ENCODE assay signal across 6 fruit fly cellular contexts in genomic region chr2L:8001694-8002627, dm6.
TF ChIP-seq lines count a peak whose summit lies in the region.

No protein-coding gene starts in this region.

- peak; percentile 48 for TF ChIP-seq CTCF in whole organism, embryonic (GFP tag; optimal IDR thresholded peaks at IDR 0.05; lab: Kevin White, UChicago)

TF ChIP-seq in whole organism, 6 proteins besides CTCF, POLR2A, EP300 and RAD21:
- TF ChIP-seq usp (GFP tag; optimal IDR thresholded peaks at IDR 0.05; lab: Kevin White, UChicago) (no peak), psq (optimal IDR thresholded peaks at IDR 0.05; lab: Kevin White, UChicago) (no peak), CG8478 (optimal IDR thresholded peaks at IDR 0.05; lab: Kevin White, UChicago) (no peak), Dll (optimal IDR thresholded peaks at IDR 0.05; lab: Kevin White, UChicago) (no peak), EcR (GFP tag; optimal IDR thresholded peaks at IDR 0.05; lab: Kevin White, UChicago) (peak in 1 of 2 experiments; percentile 13), pan (optimal IDR thresholded peaks at IDR 0.05; lab: Kevin White, UChicago) (peak; percentile 41)

TF ChIP-seq in whole organism, adult, 20 proteins besides CTCF, POLR2A, EP300 and RAD21:
- TF ChIP-seq kay (GFP tag; lab: Kevin White, UChicago; ENCODE audit: borderline replicate concordance) (peak; percentile 77), CG7045 (GFP tag; optimal IDR thresholded peaks at IDR 0.05; lab: Kevin White, UChicago) (no peak), pad (GFP tag; optimal IDR thresholded peaks at IDR 0.05; lab: Kevin White, UChicago) (peak; percentile 19), Mnt (GFP tag; optimal IDR thresholded peaks at IDR 0.05; lab: Kevin White, UChicago) (peak; percentile 9), tj (GFP tag; optimal IDR thresholded peaks at IDR 0.05; lab: Kevin White, UChicago) (no peak), CG7101 (tag; optimal IDR thresholded peaks at IDR 0.05; lab: Kevin White, UChicago) (peak; percentile 40), cnc (optimal IDR thresholded peaks at IDR 0.05; lab: Kevin White, UChicago) (no peak), CG14711 (tag; optimal IDR thresholded peaks at IDR 0.05; lab: Kevin White, UChicago) (peak; percentile 48), bab1 (GFP tag; optimal IDR thresholded peaks at IDR 0.05; lab: Kevin White, UChicago) (peak; percentile 24), CG33017 (tag; optimal IDR thresholded peaks at IDR 0.05; lab: Kevin White, UChicago) (peak; percentile 14)

TF ChIP-seq in whole organism, embryonic, 481 proteins besides CTCF, POLR2A, EP300 and RAD21 (continues in another document):
- TF ChIP-seq gem (tag; optimal IDR thresholded peaks at IDR 0.05; lab: Kevin White, UChicago) = peak; percentile 94
- peak; percentile 95 for TF ChIP-seq CG17361 (GFP tag; IDR thresholded peaks at IDR 0.05; lab: Robert Waterston, UW)
- peak; percentile 40; the same call in 1 of the 2 replicates for TF ChIP-seq MBD-R2 (GFP tag; IDR thresholded peaks at IDR 0.05; lab: Robert Waterston, UW)
- TF ChIP-seq Lhr (GFP tag; optimal IDR thresholded peaks at IDR 0.05; lab: Kevin White, UChicago) = peak; percentile 52
- peak; percentile 65 for TF ChIP-seq Atf3 (GFP tag; optimal IDR thresholded peaks at IDR 0.05; lab: Kevin White, UChicago)
- TF ChIP-seq gsb-n (tag; optimal IDR thresholded peaks at IDR 0.05; lab: Kevin White, UChicago) = peak; percentile 78
- peak; percentile 44 for TF ChIP-seq Sry-δ (GFP tag; optimal IDR thresholded peaks at IDR 0.05; lab: Kevin White, UChicago)
- TF ChIP-seq schlank (tag; optimal IDR thresholded peaks at IDR 0.05; lab: Kevin White, UChicago) = peak; percentile 48
- TF ChIP-seq insv (GFP tag; optimal IDR thresholded peaks at IDR 0.05; lab: Kevin White, UChicago) = peak in 1 of 2 experiments; percentile 45
- peak; percentile 69 for TF ChIP-seq repo (GFP tag; optimal IDR thresholded peaks at IDR 0.05; lab: Kevin White, UChicago)
- no peak for TF ChIP-seq Dref (GFP tag; IDR thresholded peaks at IDR 0.05; lab: Robert Waterston, UW)
- peak; percentile 72 for TF ChIP-seq CG4854 (GFP tag; optimal IDR thresholded peaks at IDR 0.05; lab: Kevin White, UChicago)
- TF ChIP-seq h (optimal IDR thresholded peaks at IDR 0.05; lab: Kevin White, UChicago) = no peak
- TF ChIP-seq Vsx1 (GFP tag; optimal IDR thresholded peaks at IDR 0.05; lab: Kevin White, UChicago) = peak; percentile 80
- peak; percentile 96 for TF ChIP-seq CG7556 (GFP tag; optimal IDR thresholded peaks at IDR 0.05; lab: Kevin White, UChicago)
- TF ChIP-seq lilli (GFP tag; optimal IDR thresholded peaks at IDR 0.05; lab: Kevin White, UChicago) = peak; percentile 88
- peak; percentile 65 for TF ChIP-seq CG11696 (GFP tag; IDR thresholded peaks at IDR 0.05; lab: Robert Waterston, UW)
- peak; percentile 84 for TF ChIP-seq CG4328 (GFP tag; optimal IDR thresholded peaks at IDR 0.05; lab: Kevin White, UChicago)
- peak; percentile 73 for TF ChIP-seq CG8944 (GFP tag; optimal IDR thresholded peaks at IDR 0.05; lab: Kevin White, UChicago)

TF ChIP-seq in whole organism, prepupa, 60 proteins besides CTCF, POLR2A, EP300 and RAD21 (continues in another document):
- TF ChIP-seq CG3919 (GFP tag; optimal IDR thresholded peaks at IDR 0.05; lab: Kevin White, UChicago) (peak; percentile 88), Hr39 (GFP tag; optimal IDR thresholded peaks at IDR 0.05; lab: Kevin White, UChicago) (peak; percentile 79), Eip78C (GFP tag; lab: Kevin White, UChicago) (peak; percentile 98), CG11762 (GFP tag; optimal IDR thresholded peaks at IDR 0.05; lab: Kevin White, UChicago; ENCODE audit: insufficient read depth) (peak; percentile 87), CG8319 (GFP tag; optimal IDR thresholded peaks at IDR 0.05; lab: Kevin White, UChicago) (peak; percentile 73), Ets96B (tag; optimal IDR thresholded peaks at IDR 0.05; lab: Kevin White, UChicago) (peak; percentile 83), CG31627 (GFP tag; optimal IDR thresholded peaks at IDR 0.05; lab: Kevin White, UChicago) (peak; percentile 78), Ets21C (GFP tag; optimal IDR thresholded peaks at IDR 0.05; lab: Kevin White, UChicago) (peak; percentile 75), esn (GFP tag; optimal IDR thresholded peaks at IDR 0.05; lab: Kevin White, UChicago) (peak; percentile 91), CG4318 (GFP tag; optimal IDR thresholded peaks at IDR 0.05; lab: Kevin White, UChicago) (peak; percentile 92), CG3032 (tag; optimal IDR thresholded peaks at IDR 0.05; lab: Kevin White, UChicago) (peak; percentile 87), ss (GFP tag; optimal IDR thresholded peaks at IDR 0.05; lab: Kevin White, UChicago) (peak; percentile 69 to 78), Lpt (GFP tag; optimal IDR thresholded peaks at IDR 0.05; lab: Kevin White, UChicago) (peak; percentile 86), CG6854 (GFP tag; optimal IDR thresholded peaks at IDR 0.05; lab: Kevin White, UChicago) (peak; percentile 50), Hr4 (GFP tag; optimal IDR thresholded peaks at IDR 0.05; lab: Kevin White, UChicago) (peak; percentile 92), Sox102F (GFP tag; optimal IDR thresholded peaks at IDR 0.05; lab: Kevin White, UChicago) (peak; percentile 81), CG10669 (GFP tag; optimal IDR thresholded peaks at IDR 0.05; lab: Kevin White, UChicago) (peak; percentile 85), CG6792 (GFP tag; optimal IDR thresholded peaks at IDR 0.05; lab: Kevin White, UChicago) (peak; percentile 73), dsx (GFP tag; optimal IDR thresholded peaks at IDR 0.05; lab: Kevin White, UChicago; ENCODE audit: poor library complexity, severe bottlenecking) (peak; percentile 83)

TF ChIP-seq in whole organism, pupa, 21 proteins besides CTCF, POLR2A, EP300 and RAD21:
- TF ChIP-seq Snoo (tag; optimal IDR thresholded peaks at IDR 0.05; lab: Kevin White, UChicago) = peak; percentile 52
- TF ChIP-seq Ets98B (GFP tag; IDR thresholded peaks at IDR 0.05; lab: Robert Waterston, UW) = peak; percentile 88
- peak; percentile 75 for TF ChIP-seq D1 (tag; optimal IDR thresholded peaks at IDR 0.05; lab: Kevin White, UChicago)
- TF ChIP-seq rn (GFP tag; IDR thresholded peaks at IDR 0.05; lab: Robert Waterston, UW) = peak; percentile 77; the same call in 1 of the 2 replicates
- TF ChIP-seq CG4496 (GFP tag; IDR thresholded peaks at IDR 0.05; lab: Robert Waterston, UW) = peak; percentile 84
- peak; percentile 83 for TF ChIP-seq CG15710 (tag; optimal IDR thresholded peaks at IDR 0.05; lab: Kevin White, UChicago)
- peak; percentile 91 for TF ChIP-seq CG9948 (tag; optimal IDR thresholded peaks at IDR 0.05; lab: Kevin White, UChicago)
- TF ChIP-seq CG10348 (GFP tag; IDR thresholded peaks at IDR 0.05; lab: Robert Waterston, UW) = peak; percentile 65; the same call in 1 of the 2 replicates
- TF ChIP-seq EcR (GFP tag; optimal IDR thresholded peaks at IDR 0.05; lab: Kevin White, UChicago) = peak; percentile 79
- peak; percentile 87 for TF ChIP-seq CG17806 (tag; optimal IDR thresholded peaks at IDR 0.05; lab: Kevin White, UChicago)
- TF ChIP-seq CG12605 (GFP tag; IDR thresholded peaks at IDR 0.05; lab: Robert Waterston, UW) = peak; percentile 87
- peak; percentile 89 for TF ChIP-seq CG8159 (tag; optimal IDR thresholded peaks at IDR 0.05; lab: Kevin White, UChicago)
- peak; percentile 92 for TF ChIP-seq CG8301 (tag; optimal IDR thresholded peaks at IDR 0.05; lab: Kevin White, UChicago)
- TF ChIP-seq CG13204 (GFP tag; optimal IDR thresholded peaks at IDR 0.05; lab: Kevin White, UChicago) = peak; percentile 46
- TF ChIP-seq Pif1B (GFP tag; optimal IDR thresholded peaks at IDR 0.05; lab: Kevin White, UChicago) = peak; percentile 85
- TF ChIP-seq CG32121 (GFP tag; IDR thresholded peaks at IDR 0.05; lab: Robert Waterston, UW) = peak; percentile 90
- peak; percentile 96 for TF ChIP-seq CG14655 (GFP tag; optimal IDR thresholded peaks at IDR 0.05; lab: Kevin White, UChicago)
- peak; percentile 92 for TF ChIP-seq Pif1A (GFP tag; optimal IDR thresholded peaks at IDR 0.05; lab: Kevin White, UChicago)
- TF ChIP-seq CG34367 (tag; optimal IDR thresholded peaks at IDR 0.05; lab: Kevin White, UChicago) = peak; percentile 80
- peak; percentile 87 for TF ChIP-seq fd96Ca (GFP tag; IDR thresholded peaks at IDR 0.05; lab: Robert Waterston, UW)
- TF ChIP-seq gl (tag; optimal IDR thresholded peaks at IDR 0.05; lab: Kevin White, UChicago) = peak; percentile 56
TF ChIP-seq in whole organism, pupa: peak in this region for 21.

TF ChIP-seq in whole organism, wandering third instar larva, 38 proteins besides CTCF, POLR2A, EP300 and RAD21 (continues in another document):
- TF ChIP-seq ey (GFP tag; optimal IDR thresholded peaks at IDR 0.05; lab: Kevin White, UChicago) (peak; percentile 76), dl (GFP tag; optimal IDR thresholded peaks at IDR 0.05; lab: Kevin White, UChicago; ENCODE audit: insufficient read depth in 1 of 2, partially characterized antibody in 2 of 2) (no peak), rgr (GFP tag; optimal IDR thresholded peaks at IDR 0.05; lab: Kevin White, UChicago) (peak; percentile 62), GATAd (GFP tag; optimal IDR thresholded peaks at IDR 0.05; lab: Kevin White, UChicago) (no peak), OdsH (GFP tag; optimal IDR thresholded peaks at IDR 0.05; lab: Kevin White, UChicago) (peak; percentile 69), N (GFP tag; optimal IDR thresholded peaks at IDR 0.05; lab: Kevin White, UChicago) (no peak), fru (GFP tag; optimal IDR thresholded peaks at IDR 0.05; lab: Kevin White, UChicago) (peak; percentile 69), CG32264 (GFP tag; optimal IDR thresholded peaks at IDR 0.05; lab: Kevin White, UChicago) (peak; percentile 33), Abd-B (GFP tag; optimal IDR thresholded peaks at IDR 0.05; lab: Kevin White, UChicago) (no peak), HLH106 (tag; optimal IDR thresholded peaks at IDR 0.05; lab: Kevin White, UChicago) (peak; percentile 76), Dfd (GFP tag; optimal IDR thresholded peaks at IDR 0.05; lab: Kevin White, UChicago) (no peak), CrebA (GFP tag; optimal IDR thresholded peaks at IDR 0.05; lab: Kevin White, UChicago; ENCODE audit: borderline replicate concordance) (no peak), lola (GFP tag; optimal IDR thresholded peaks at IDR 0.05; lab: Kevin White, UChicago) (no peak), Sp1 (GFP tag; optimal IDR thresholded peaks at IDR 0.05; lab: Kevin White, UChicago) (peak; percentile 76), Mio (GFP tag; optimal IDR thresholded peaks at IDR 0.05; lab: Kevin White, UChicago) (no peak), CG9705 (GFP tag; optimal IDR thresholded peaks at IDR 0.05; lab: Kevin White, UChicago) (no peak), sage (GFP tag; optimal IDR thresholded peaks at IDR 0.05; lab: Kevin White, UChicago) (peak; percentile 32), tai (GFP tag; optimal IDR thresholded peaks at IDR 0.05; lab: Kevin White, UChicago) (no peak), dmrt93B (GFP tag; optimal IDR thresholded peaks at IDR 0.05; lab: Kevin White, UChicago) (peak; percentile 57), psq (GFP tag; optimal IDR thresholded peaks at IDR 0.05; lab: Kevin White, UChicago) (peak; percentile 65), h (GFP tag; optimal IDR thresholded peaks at IDR 0.05; lab: Kevin White, UChicago) (peak; percentile 82), jim (GFP tag; optimal IDR thresholded peaks at IDR 0.05; lab: Kevin White, UChicago) (no peak), brk (GFP tag; optimal IDR thresholded peaks at IDR 0.05; lab: Kevin White, UChicago) (peak; percentile 35), pan (optimal IDR thresholded peaks at IDR 0.05; lab: Kevin White, UChicago) (no peak)
